Worm (Caenorhabditis elegans): ENCODE data around the gene F28H7.8.

F28H7.8 gene

DNA sequence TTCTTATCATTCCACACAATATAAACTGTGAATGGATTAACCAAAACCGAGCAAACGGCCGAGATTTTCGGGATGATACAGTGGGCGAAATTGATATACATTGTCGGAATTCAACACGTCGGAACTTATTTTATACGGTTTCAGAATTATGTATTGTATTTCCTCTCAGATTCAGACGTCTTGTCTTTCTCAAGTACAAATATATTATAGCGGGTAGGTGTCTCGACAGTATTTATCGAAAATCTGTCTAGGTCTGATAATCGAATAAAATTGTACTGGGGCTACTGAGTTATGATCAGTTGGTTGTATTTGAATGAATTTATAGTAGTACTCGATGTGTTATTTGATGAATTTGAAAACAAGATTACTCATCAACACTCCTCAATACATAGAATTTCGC lies 15.1 kb upstream of the F28H7.8 start, which contains the start of gene srj-22:
Gene srj-22, minus strand, starts transcription at position 101 of the 400 bp plus-strand sequence.
- TF ChIP-seq tbx-9 (tag; optimal IDR thresholded peaks at IDR 0.05; ENCODE audit: borderline replicate concordance) (no peak), let-526 (GFP tag; IDR thresholded peaks at IDR 0.05) (no peak), D2030.7 (GFP tag; IDR thresholded peaks at IDR 0.05) (no peak), nhr-120 (GFP tag; IDR thresholded peaks at IDR 0.05) (no peak), nhr-80 (tag; optimal IDR thresholded peaks at IDR 0.05) (no peak), bed-1 (GFP tag; IDR thresholded peaks at IDR 0.05) (no peak), K12H6.12 (tag; optimal IDR thresholded peaks at IDR 0.05) (no peak), dox-1 (GFP tag; IDR thresholded peaks at IDR 0.05) (no peak), lag-1 (GFP tag; IDR thresholded peaks at IDR 0.05) (no peak), atf-7 (tag; optimal IDR thresholded peaks at IDR 0.05) (no peak), ceh-100 (GFP tag; IDR thresholded peaks at IDR 0.05) (no peak), sea-2 (GFP tag; IDR thresholded peaks at IDR 0.05) (no peak), hlh-26 (GFP tag; conservative IDR thresholded peaks at IDR 0.05) (no peak), unc-62 (GFP tag; optimal IDR thresholded peaks at IDR 0.05) (no peak), F23B12.7 (tag; optimal IDR thresholded peaks at IDR 0.05; ENCODE audit: insufficient read depth) (no peak), lin-40 (tag; optimal IDR thresholded peaks at IDR 0.05) (no peak)

DNA sequence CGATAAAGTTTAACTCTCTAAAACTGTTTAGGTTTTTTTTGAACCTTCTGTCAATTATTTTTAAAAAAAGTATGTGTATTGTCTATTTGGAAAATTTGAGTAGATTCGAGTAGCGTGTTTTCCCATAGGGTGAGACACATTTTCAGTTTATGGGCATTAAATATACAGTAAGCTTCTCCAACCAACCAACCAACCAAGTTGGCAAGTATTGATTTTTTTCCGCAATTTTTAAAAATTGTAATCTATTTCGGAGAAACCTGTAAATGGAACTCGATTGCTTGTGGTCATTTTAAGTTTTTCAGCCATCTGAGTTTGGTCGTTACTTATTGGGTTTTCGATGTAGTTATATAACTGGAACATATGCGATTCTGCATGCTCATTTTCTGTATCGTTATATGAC lies 13.7 kb upstream of the F28H7.8 start, which contains the start of gene srj-21:
Gene srj-21, plus strand, starts transcription at position 301 of the 400 bp plus-strand sequence.
- TF ChIP-seq tlf-1 (GFP tag; optimal IDR thresholded peaks at IDR 0.05): no peak
- no peak for TF ChIP-seq ekl-4 (GFP tag; IDR thresholded peaks at IDR 0.05)
- no peak for TF ChIP-seq F37B4.10 (GFP tag; IDR thresholded peaks at IDR 0.05)
- no peak for TF ChIP-seq aptf-2 (GFP tag; conservative IDR thresholded peaks at IDR 0.05)
- no peak for TF ChIP-seq let-526 (GFP tag; IDR thresholded peaks at IDR 0.05)
- TF ChIP-seq ceh-100 (GFP tag; IDR thresholded peaks at IDR 0.05): no peak
- TF ChIP-seq F39B2.1 (GFP tag; IDR thresholded peaks at IDR 0.05): no peak
- no peak for TF ChIP-seq Y53G8AR.9 (GFP tag; conservative IDR thresholded peaks at IDR 0.05)

DNA sequence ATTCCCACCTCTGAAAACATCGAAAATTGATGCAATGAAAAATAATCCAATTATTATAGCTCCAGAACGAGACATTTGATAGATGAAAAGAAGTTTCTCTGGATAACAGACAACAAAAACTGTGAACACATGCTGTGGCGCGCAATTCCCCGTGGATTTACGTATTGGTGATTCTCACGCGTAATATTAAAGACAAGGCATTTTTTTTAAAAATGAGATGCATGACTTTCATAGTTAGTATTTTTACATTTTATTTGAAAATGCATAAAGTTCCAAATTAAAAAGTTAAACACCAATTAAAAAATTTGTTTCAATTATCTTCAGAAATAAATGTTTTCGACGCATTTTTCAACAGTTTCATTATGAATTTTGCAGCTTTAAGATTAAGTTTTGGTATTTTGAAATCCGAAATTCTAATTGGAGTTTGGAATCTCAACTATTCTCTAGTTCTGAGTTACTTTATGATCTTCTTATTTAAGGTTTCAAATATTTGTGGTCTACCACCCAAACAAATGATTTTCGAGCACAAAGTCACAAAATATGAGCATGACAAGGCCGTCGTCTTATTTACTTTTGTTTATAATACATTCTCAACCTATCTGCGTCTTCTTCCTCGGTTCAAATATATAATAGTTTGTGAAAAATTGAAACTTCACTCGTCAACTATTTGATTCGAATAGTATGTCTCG lies 11.4 kb upstream of the F28H7.8 start, which contains the start of the genes selt-1.2 and F28H7.2:
Gene selt-1.2, minus strand, starts transcription at position 101 of the 689 bp plus-strand sequence.
Gene F28H7.2, plus strand, starts transcription at position 639 of the 689 bp plus-strand sequence.
- TF ChIP-seq F49E8.2 (tag; optimal IDR thresholded peaks at IDR 0.05; ENCODE audit: insufficient read depth) (no peak), F37B4.10 (GFP tag; IDR thresholded peaks at IDR 0.05) (no peak), mel-28 (tag; optimal IDR thresholded peaks at IDR 0.05; ENCODE audit: borderline replicate concordance) (no peak), ZK185.1 (tag; optimal IDR thresholded peaks at IDR 0.05; ENCODE audit: poor library complexity, severe bottlenecking) (no peak), F52B5.7 (tag; optimal IDR thresholded peaks at IDR 0.05) (no peak), chd-7 (tag; optimal IDR thresholded peaks at IDR 0.05) (no peak), efl-1 (GFP tag; optimal IDR thresholded peaks at IDR 0.05) (no peak), sptf-2 (GFP tag; optimal IDR thresholded peaks at IDR 0.05) (no peak), dpff-1 (tag; optimal IDR thresholded peaks at IDR 0.05) (no peak), egl-44 (GFP tag; IDR thresholded peaks at IDR 0.05) (no peak), ztf-26 (tag; optimal IDR thresholded peaks at IDR 0.05) (no peak), unc-130 (GFP tag; optimal IDR thresholded peaks at IDR 0.05) (no peak), snpc-1.3 (tag; optimal IDR thresholded peaks at IDR 0.05; ENCODE audit: insufficient read depth) (no peak), lin-40 (tag; optimal IDR thresholded peaks at IDR 0.05) (no peak), nhr-90 (tag; optimal IDR thresholded peaks at IDR 0.05) (no peak)
